Fruit fly (Drosophila melanogaster) S2 (cell line): ENCODE results near the gene emb.

Source experiments
- CG8478 ChIP-seq: fragments of >200 bp; optimal IDR thresholded peaks from 2 replicates; lab custom pipeline; 2018
- CTCF ChIP-seq, 2 experiments: fragments of >200 bp; optimal IDR thresholded peaks; 2 replicates each; lab custom pipeline; 2018

DNA sequence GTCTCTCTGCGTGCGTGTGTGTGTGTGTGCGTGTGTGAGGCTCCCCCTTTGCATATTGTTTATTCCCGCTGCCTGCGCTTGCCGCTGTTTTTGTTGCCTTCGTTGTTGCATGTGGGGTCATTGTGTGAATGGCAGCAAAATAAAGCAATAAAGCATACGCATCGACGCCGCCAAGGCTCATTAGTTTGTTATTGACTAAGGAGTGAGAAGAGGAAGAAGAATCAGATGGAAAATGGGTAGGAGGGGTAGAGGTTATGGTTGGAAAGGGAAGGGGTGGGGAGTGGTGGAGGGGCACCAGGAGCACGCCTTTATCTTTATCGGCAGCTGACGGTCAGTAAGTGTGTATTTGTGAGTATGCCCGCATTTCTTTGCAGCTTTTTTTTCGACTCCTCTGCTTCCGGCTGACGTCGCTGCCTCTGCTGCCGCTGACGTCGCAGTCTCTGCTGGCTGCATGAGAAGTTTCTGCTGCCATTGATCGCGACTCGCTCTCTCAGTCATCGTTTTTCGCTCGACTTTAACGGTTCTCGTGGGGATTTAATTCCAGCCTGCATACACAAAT lies 16.1 kb downstream of the emb start:
- TF ChIP-seq CG8478 (lab: Kevin White, UChicago), result no peak
- no peak for TF ChIP-seq CTCF (optimal IDR thresholded peaks at IDR 0.05; lab: Kevin White, UChicago)
